Worm (Caenorhabditis elegans) whole organism, L4 larva: Measurements from ENCODE around the gene F11A5.13.

Experiments
- ama-1 ChIP-seq: fragments of 150-350 bp; optimal IDR thresholded peaks from 2 replicates; lab custom pipeline; 2014; ENCODE audit warnings: inconsistent platforms, mixed read lengths
- nhr-42 ChIP-seq: fragments of 200-800 bp; sonication (Bioruptor generic); IDR thresholded peaks from 2 replicates; pipeline ENCODE4 v1.3.6; 2022; ENCODE audit warnings: missing genetic modification characterization, missing compliant biosample characterization
- pqm-1 ChIP-seq: sonication (generic microtip); optimal IDR thresholded peaks from 2 replicates; lab custom pipeline; 2017; ENCODE audit warnings: missing biosample characterization, missing genetic modification characterization
- skn-1 ChIP-seq: fragments of 150-350 bp; optimal IDR thresholded peaks from 2 replicates; lab custom pipeline; 2014; ENCODE audit warnings: missing biosample characterization, missing genetic modification characterization

DNA sequence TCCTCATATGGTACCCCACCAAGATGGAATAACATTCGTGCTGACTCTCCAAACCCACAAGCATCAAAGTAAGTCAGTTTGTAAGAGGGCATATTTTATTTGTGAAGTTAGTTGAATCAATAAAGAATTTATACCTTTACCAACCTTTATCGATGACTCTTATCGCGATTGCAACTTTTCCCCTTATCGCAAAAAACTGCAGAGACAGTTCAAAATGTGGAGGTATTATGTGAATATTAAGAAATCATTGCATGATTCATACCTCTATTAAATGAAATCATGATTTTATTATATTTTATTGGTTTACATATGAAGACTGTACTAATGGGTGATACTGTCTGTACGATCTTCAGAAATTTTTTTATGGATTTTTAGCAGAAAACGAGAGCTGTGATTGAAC, 5.7 kb upstream of the F11A5.13 start, which contains the start of gene gst-22:
- TF ChIP-seq skn-1 (tag; lab: Kevin White, UChicago) (no peak), pqm-1 (tag; lab: Kevin White, UChicago) (peak; percentile 82), ama-1 (lab: Kevin White, UChicago) (no peak), nhr-42 (GFP tag; lab: Robert Waterston, UW) (no peak)
